Worm (Caenorhabditis elegans) whole organism, L3 larva: Measurements from ENCODE around the gene C16B8.2.

Experiments
- R02D3.7 ChIP-seq: fragments of 150-350 bp; optimal IDR thresholded peaks from 2 replicates; lab custom pipeline; 2014; ENCODE audit warnings: missing biosample characterization, missing genetic modification characterization
- ZK546.5 ChIP-seq: sonication (generic microtip); optimal IDR thresholded peaks from 2 replicates; lab custom pipeline; 2017; ENCODE audit warnings: missing biosample characterization, missing genetic modification characterization
- ceh-16 ChIP-seq: sonication (generic microtip); optimal IDR thresholded peaks from 2 replicates; lab custom pipeline; 2017; ENCODE audit warnings: missing biosample characterization, missing genetic modification characterization
- ceh-82 ChIP-seq: fragments of 150-350 bp; optimal IDR thresholded peaks from 2 replicates; lab custom pipeline; 2014; ENCODE audit warnings: missing biosample characterization, missing genetic modification characterization
- ceh-9 ChIP-seq: sonication (generic microtip); optimal IDR thresholded peaks from 2 replicates; lab custom pipeline; 2018; ENCODE audit warnings: missing biosample characterization, missing genetic modification characterization
- daf-12 ChIP-seq: fragments of 150-350 bp; optimal IDR thresholded peaks from 2 replicates; lab custom pipeline; 2014; ENCODE audit warnings: missing biosample characterization, missing genetic modification reagents, missing genetic modification characterization
- egl-27 ChIP-seq: sonication (generic microtip); optimal IDR thresholded peaks from 4 replicates; lab custom pipeline; 2017; ENCODE audit warnings: missing biosample characterization, missing genetic modification reagents, missing genetic modification characterization
- elt-1 ChIP-seq: fragments of 150-350 bp; optimal IDR thresholded peaks from 2 replicates; lab custom pipeline; 2014; ENCODE audit warnings: missing biosample characterization, missing genetic modification characterization
- elt-2 ChIP-seq: sonication (generic microtip); optimal IDR thresholded peaks from 2 replicates; lab custom pipeline; 2016; ENCODE audit warnings: missing genetic modification reagents, mild to moderate bottlenecking, missing genetic modification characterization, missing compliant biosample characterization
- elt-3 ChIP-seq, 3 experiments: fragments of 150-350 bp in 1 of 3; sonication (generic microtip) in 2 of 3; optimal IDR thresholded peaks; 2 replicates in 2 of 3; 4 replicates in 1 of 3; lab custom pipeline; 2014 to 2017; ENCODE audit warnings: missing biosample characterization in 3 of 3, missing genetic modification characterization in 3 of 3
- eor-1 ChIP-seq, 2 experiments: fragments of 150-350 bp; optimal IDR thresholded peaks; 2 replicates each; lab custom pipeline; 2014 to 2018; ENCODE audit warnings: missing biosample characterization in 2 of 2, missing genetic modification characterization in 2 of 2
- fos-1 ChIP-seq: fragments of 150-350 bp; optimal IDR thresholded peaks from 2 replicates; lab custom pipeline; 2014; ENCODE audit warnings: missing biosample characterization, missing genetic modification characterization
- hmg-11 ChIP-seq: sonication (generic microtip); optimal IDR thresholded peaks from 2 replicates; lab custom pipeline; 2016; ENCODE audit warnings: missing genetic modification characterization, missing compliant biosample characterization
- jun-1 ChIP-seq: fragments of 150-350 bp; optimal IDR thresholded peaks from 2 replicates; lab custom pipeline; 2014; ENCODE audit warnings: missing biosample characterization, missing genetic modification reagents, missing genetic modification characterization
- lin-15B ChIP-seq: fragments of 150-350 bp; optimal IDR thresholded peaks from 2 replicates; lab custom pipeline; 2014; ENCODE audit warnings: missing biosample characterization, missing genetic modification characterization
- lin-39 ChIP-seq: fragments of 150-350 bp; optimal IDR thresholded peaks from 2 replicates; lab custom pipeline; 2018; ENCODE audit warnings: missing biosample characterization, missing genetic modification reagents, missing genetic modification characterization
- lsy-12 ChIP-seq: sonication (generic microtip); optimal IDR thresholded peaks from 2 replicates; lab custom pipeline; 2016; ENCODE audit warnings: mild to moderate bottlenecking, missing genetic modification characterization, missing compliant biosample characterization
- mdl-1 ChIP-seq: fragments of 150-350 bp; optimal IDR thresholded peaks from 2 replicates; lab custom pipeline; 2014; ENCODE audit warnings: missing biosample characterization, missing genetic modification characterization
- mml-1 ChIP-seq: fragments of 150-350 bp; sonication (generic microtip); optimal IDR thresholded peaks from 3 replicates; lab custom pipeline; 2014; ENCODE audit warnings: missing biosample characterization, missing genetic modification characterization
- nhr-11 ChIP-seq: fragments of 150-350 bp; optimal IDR thresholded peaks from 2 replicates; lab custom pipeline; 2014; ENCODE audit warnings: missing biosample characterization, missing genetic modification characterization
- nhr-12 ChIP-seq: fragments of 150-350 bp; optimal IDR thresholded peaks from 2 replicates; lab custom pipeline; 2014; ENCODE audit warnings: missing biosample characterization, missing genetic modification characterization
- nhr-23 ChIP-seq: fragments of 150-350 bp; optimal IDR thresholded peaks from 2 replicates; lab custom pipeline; 2014; ENCODE audit warnings: missing biosample characterization, missing genetic modification reagents, missing genetic modification characterization
- nhr-237 ChIP-seq: fragments of 150-350 bp; optimal IDR thresholded peaks from 2 replicates; lab custom pipeline; 2014; ENCODE audit warnings: missing biosample characterization, missing genetic modification characterization
- nhr-25 ChIP-seq: sonication (generic microtip); optimal IDR thresholded peaks from 2 replicates; lab custom pipeline; 2017; ENCODE audit warnings: missing biosample characterization, missing genetic modification characterization
- nhr-28 ChIP-seq: fragments of 150-350 bp; optimal IDR thresholded peaks from 2 replicates; lab custom pipeline; 2014; ENCODE audit warnings: missing biosample characterization, missing genetic modification characterization
- nhr-76 ChIP-seq: fragments of 150-350 bp; sonication (generic microtip); optimal IDR thresholded peaks from 5 replicates; lab custom pipeline; 2014; ENCODE audit warnings: missing biosample characterization, missing genetic modification characterization
- nhr-77 ChIP-seq: fragments of 150-350 bp; optimal IDR thresholded peaks from 2 replicates; lab custom pipeline; 2014; ENCODE audit warnings: missing biosample characterization, missing genetic modification characterization
- pqm-1 ChIP-seq: fragments of 150-350 bp; optimal IDR thresholded peaks from 2 replicates; lab custom pipeline; 2017; ENCODE audit warnings: missing biosample characterization, missing genetic modification characterization, inconsistent platforms
- skn-1 ChIP-seq: fragments of 150-350 bp; optimal IDR thresholded peaks from 2 replicates; lab custom pipeline; 2014; ENCODE audit warnings: missing biosample characterization, missing genetic modification characterization
- unc-39 ChIP-seq: sonication (generic microtip); optimal IDR thresholded peaks from 4 replicates; lab custom pipeline; 2017; ENCODE audit warnings: missing biosample characterization, missing genetic modification characterization
- unc-62 ChIP-seq: fragments of 150-350 bp; sonication (generic microtip); optimal IDR thresholded peaks from 4 replicates; lab custom pipeline; 2014; ENCODE audit warnings: missing biosample characterization, missing genetic modification reagents, missing genetic modification characterization
- zag-1 ChIP-seq: fragments of 150-350 bp; optimal IDR thresholded peaks from 2 replicates; lab custom pipeline; 2014; ENCODE audit warnings: missing biosample characterization, missing genetic modification characterization
- ztf-11 ChIP-seq: fragments of 150-350 bp; optimal IDR thresholded peaks from 2 replicates; lab custom pipeline; 2014; ENCODE audit warnings: missing biosample characterization, missing genetic modification characterization

C16B8.2 gene

ce11 chrX:3938950-3939349 is 27.3 kb downstream of the C16B8.2 start, which contains the start of gene T19D2.3:
T19D2.3 (plus strand) TSS chrX:3939250.
- TF ChIP-seq zag-1 = no peak
- no peak for TF ChIP-seq nhr-76 (tag; lab: Kevin White, UChicago)
- no peak for TF ChIP-seq daf-12 (tag; lab: Kevin White, UChicago)
- TF ChIP-seq nhr-77 (tag; lab: Kevin White, UChicago) = no peak
- TF ChIP-seq elt-2 (tag; lab: Kevin White, UChicago) = no peak
- no peak for TF ChIP-seq lin-15B (tag; lab: Kevin White, UChicago)
- TF ChIP-seq nhr-11 = no peak
- TF ChIP-seq nhr-28 (tag; lab: Kevin White, UChicago) = no peak
- TF ChIP-seq fos-1 (tag; lab: Kevin White, UChicago) = no peak
- no peak for TF ChIP-seq jun-1
- TF ChIP-seq mml-1 (tag; lab: Kevin White, UChicago) = no peak
- TF ChIP-seq elt-3 (tag; optimal IDR thresholded peaks at IDR 0.05; lab: Kevin White, UChicago) = no peak
- no peak for TF ChIP-seq hmg-11 (tag; lab: Kevin White, UChicago)
- no peak for TF ChIP-seq pqm-1 (tag; lab: Kevin White, UChicago)
- no peak for TF ChIP-seq eor-1 (tag; optimal IDR thresholded peaks at IDR 0.05; lab: Kevin White, UChicago)
- no peak for TF ChIP-seq unc-39 (tag; lab: Kevin White, UChicago)
- TF ChIP-seq skn-1 (tag; lab: Kevin White, UChicago) = no peak

ce11 chrX:3937884-3938283 is 28.3 kb downstream of the C16B8.2 start:
- TF ChIP-seq nhr-12 = no peak
- no peak for TF ChIP-seq mdl-1
- TF ChIP-seq nhr-237 (tag; lab: Kevin White, UChicago) = no peak
- TF ChIP-seq eor-1 (tag; optimal IDR thresholded peaks at IDR 0.05; lab: Kevin White, UChicago) = no peak
- no peak for TF ChIP-seq zag-1
- no peak for TF ChIP-seq nhr-76 (tag; lab: Kevin White, UChicago)
- TF ChIP-seq ZK546.5 (tag; lab: Kevin White, UChicago) = no peak
- no peak for TF ChIP-seq ztf-11 (tag; lab: Kevin White, UChicago)
- TF ChIP-seq mml-1 (tag; lab: Kevin White, UChicago) = no peak
- no peak for TF ChIP-seq lsy-12 (tag; lab: Kevin White, UChicago)
- TF ChIP-seq nhr-11 = no peak
- no peak for TF ChIP-seq ceh-9 (tag; lab: Kevin White, UChicago)
- no peak for TF ChIP-seq nhr-25
- no peak for TF ChIP-seq nhr-23 (tag; lab: Kevin White, UChicago)
- no peak for TF ChIP-seq jun-1
- TF ChIP-seq nhr-28 (tag; lab: Kevin White, UChicago) = no peak
- TF ChIP-seq ceh-82 (tag; lab: Kevin White, UChicago) = no peak
- TF ChIP-seq ceh-16 (tag; lab: Kevin White, UChicago) = no peak

ce11 chrX:3937483-3937882 is 28.7 kb downstream of the C16B8.2 start:
- TF ChIP-seq ztf-11 (tag; lab: Kevin White, UChicago) (no peak), nhr-12 (no peak), nhr-23 (tag; lab: Kevin White, UChicago) (no peak), daf-12 (tag; lab: Kevin White, UChicago) (no peak)
- TF ChIP-seq, all 47 proteins: peak for 0

ce11 chrX:3932694-3933093 is 33.5 kb downstream of the C16B8.2 start:
- TF ChIP-seq ztf-11 (tag; lab: Kevin White, UChicago) (no peak), R02D3.7 (no peak), egl-27 (tag; lab: Kevin White, UChicago) (peak; percentile 66), nhr-237 (tag; lab: Kevin White, UChicago) (no peak), nhr-25 (peak; percentile 52), elt-1 (tag; lab: Kevin White, UChicago) (peak; percentile 65), daf-12 (tag; lab: Kevin White, UChicago) (no peak), elt-3 (tag; optimal IDR thresholded peaks at IDR 0.05; lab: Kevin White, UChicago) (peak in 1 of 3 experiments; percentile 65)
- TF ChIP-seq, all 47 proteins: peak for 4

- TF ChIP-seq mml-1 (tag; lab: Kevin White, UChicago) (no peak), unc-62 (no peak), nhr-11 (no peak), lin-39 (tag; lab: Kevin White, UChicago) (no peak), nhr-23 (tag; lab: Kevin White, UChicago) (no peak)
Observed at ce11 chrX:3931350-3931749, 34.9 kb downstream of the C16B8.2 start, which contains the start of gene adt-3. adt-3 (plus strand) TSS chrX:3931650.
